Worm (Caenorhabditis elegans) whole organism, mixed stage, embryonic: ENCODE measurements around the gene K12B6.11.
A peak's percentile ranks its signal among the peaks of the same experiment; 100 is the strongest.

Source experiments
- bed-3 ChIP-seq: fragments of 200-800 bp; sonication (Bioruptor generic); optimal IDR thresholded peaks from 3 replicates; lab custom pipeline; 2018; ENCODE audit warnings: mild to moderate bottlenecking, missing genetic modification characterization, moderate library complexity, missing compliant biosample characterization
- blmp-1 ChIP-seq: fragments of 150-350 bp; optimal IDR thresholded peaks from 2 replicates; lab custom pipeline; 2014; ENCODE audit warnings: missing biosample characterization, missing genetic modification characterization
- ceh-39 ChIP-seq: fragments of 150-350 bp; optimal IDR thresholded peaks from 2 replicates; lab custom pipeline; 2014; ENCODE audit warnings: missing biosample characterization, missing genetic modification characterization
- ceh-43 ChIP-seq: fragments of 200-800 bp; sonication (Bioruptor generic); optimal IDR thresholded peaks from 2 replicates; lab custom pipeline; 2018; ENCODE audit warnings: mild to moderate bottlenecking, missing genetic modification characterization, moderate library complexity, missing compliant biosample characterization
- ceh-83 ChIP-seq: fragments of 200-800 bp; sonication (Bioruptor generic); optimal IDR thresholded peaks from 2 replicates; lab custom pipeline; 2018; ENCODE audit warnings: mild to moderate bottlenecking, missing genetic modification characterization, missing compliant biosample characterization
- ces-1 ChIP-seq: fragments of 150-350 bp; optimal IDR thresholded peaks from 2 replicates; lab custom pipeline; 2014; ENCODE audit warnings: missing biosample characterization, missing genetic modification reagents, missing genetic modification characterization
- cnd-1 ChIP-seq: fragments of 200-800 bp; sonication (Bioruptor generic); optimal IDR thresholded peaks from 2 replicates; lab custom pipeline; 2018; ENCODE audit warnings: mild to moderate bottlenecking, missing genetic modification characterization, missing compliant biosample characterization
- drap-1 ChIP-seq: fragments of 200-800 bp; sonication (Bioruptor generic); optimal IDR thresholded peaks from 3 replicates; lab custom pipeline; 2018; ENCODE audit warnings: mild to moderate bottlenecking, missing genetic modification characterization, missing compliant biosample characterization
- elt-1 ChIP-seq: sonication (generic microtip); optimal IDR thresholded peaks from 2 replicates; lab custom pipeline; 2017; ENCODE audit warnings: missing genetic modification characterization, mild to moderate bottlenecking, missing compliant biosample characterization, antibody characterized with exemption, moderate library complexity, borderline replicate concordance; ENCODE audit not compliant: insufficient read depth
- elt-3 ChIP-seq: fragments of 150-350 bp; optimal IDR thresholded peaks from 2 replicates; lab custom pipeline; 2014; ENCODE audit warnings: missing biosample characterization, missing genetic modification characterization
- flh-1 ChIP-seq: fragments of 200-800 bp; sonication (Bioruptor generic); optimal IDR thresholded peaks from 2 replicates; lab custom pipeline; 2018; ENCODE audit warnings: mild to moderate bottlenecking, missing genetic modification characterization, moderate library complexity, missing compliant biosample characterization
- ham-2 ChIP-seq: fragments of 200-800 bp; sonication (Bioruptor generic); optimal IDR thresholded peaks from 2 replicates; lab custom pipeline; 2018; ENCODE audit warnings: mild to moderate bottlenecking, missing genetic modification characterization, missing compliant biosample characterization
- hlh-1 ChIP-seq: fragments of 150-350 bp; optimal IDR thresholded peaks from 2 replicates; lab custom pipeline; 2014; ENCODE audit warnings: missing biosample characterization, missing genetic modification reagents, missing genetic modification characterization
- lin-13 ChIP-seq: fragments of 150-350 bp; optimal IDR thresholded peaks from 2 replicates; lab custom pipeline; 2014; ENCODE audit warnings: missing biosample characterization, missing genetic modification characterization
- lin-32 ChIP-seq: fragments of 200-800 bp; sonication (Bioruptor generic); optimal IDR thresholded peaks from 2 replicates; lab custom pipeline; 2018; ENCODE audit warnings: mild to moderate bottlenecking, missing genetic modification characterization, missing compliant biosample characterization
- mab-5 ChIP-seq: fragments of 150-350 bp; optimal IDR thresholded peaks from 2 replicates; lab custom pipeline; 2014; ENCODE audit warnings: missing biosample characterization, missing genetic modification characterization
- mep-1 ChIP-seq: fragments of 150-350 bp; optimal IDR thresholded peaks from 2 replicates; lab custom pipeline; 2017; ENCODE audit warnings: missing biosample characterization, missing genetic modification reagents, missing genetic modification characterization, inconsistent platforms
- mls-2 ChIP-seq: sonication (generic microtip); optimal IDR thresholded peaks from 2 replicates; lab custom pipeline; 2016; ENCODE audit warnings: mild to moderate bottlenecking, missing genetic modification characterization, moderate library complexity, missing compliant biosample characterization
- nhr-12 ChIP-seq: fragments of 150-350 bp; optimal IDR thresholded peaks from 2 replicates; lab custom pipeline; 2014; ENCODE audit warnings: missing biosample characterization, missing genetic modification characterization
- nhr-237 ChIP-seq: fragments of 150-350 bp; optimal IDR thresholded peaks from 2 replicates; lab custom pipeline; 2014; ENCODE audit warnings: missing biosample characterization, missing genetic modification characterization
- nhr-28 ChIP-seq: fragments of 150-350 bp; optimal IDR thresholded peaks from 2 replicates; lab custom pipeline; 2014; ENCODE audit warnings: missing biosample characterization, missing genetic modification characterization
- nhr-76 ChIP-seq: sonication (generic microtip); optimal IDR thresholded peaks from 2 replicates; lab custom pipeline; 2017; ENCODE audit warnings: missing biosample characterization, missing genetic modification characterization
- pha-4 ChIP-seq: fragments of 150-350 bp; optimal IDR thresholded peaks from 2 replicates; lab custom pipeline; 2018; ENCODE audit warnings: missing biosample characterization, missing genetic modification reagents, missing genetic modification characterization
- sem-2 ChIP-seq: fragments of 200-800 bp; sonication (Bioruptor generic); optimal IDR thresholded peaks from 2 replicates; lab custom pipeline; 2018; ENCODE audit warnings: mild to moderate bottlenecking, missing genetic modification characterization, missing compliant biosample characterization
- snpc-4 ChIP-seq: fragments of 150-350 bp; optimal IDR thresholded peaks from 2 replicates; lab custom pipeline; 2014; ENCODE audit warnings: missing biosample characterization, missing genetic modification characterization
- sptf-1 ChIP-seq: sonication (generic microtip); optimal IDR thresholded peaks from 2 replicates; lab custom pipeline; 2017; ENCODE audit warnings: mild to moderate bottlenecking, missing genetic modification characterization, moderate library complexity, missing compliant biosample characterization
- unc-120 ChIP-seq: sonication (generic microtip); optimal IDR thresholded peaks from 2 replicates; lab custom pipeline; 2017; ENCODE audit warnings: missing genetic modification characterization, missing compliant biosample characterization; ENCODE audit not compliant: poor library complexity, severe bottlenecking
- unc-62 ChIP-seq: fragments of 150-350 bp; optimal IDR thresholded peaks from 2 replicates; lab custom pipeline; 2014; ENCODE audit warnings: missing biosample characterization, missing genetic modification reagents, missing genetic modification characterization
- zip-8 ChIP-seq: fragments of 150-350 bp; optimal IDR thresholded peaks from 2 replicates; lab custom pipeline; 2014; ENCODE audit warnings: missing biosample characterization, missing genetic modification characterization
- ztf-11 ChIP-seq: fragments of 150-350 bp; optimal IDR thresholded peaks from 2 replicates; lab custom pipeline; 2014; ENCODE audit warnings: missing biosample characterization, missing genetic modification characterization

K12B6.11 gene

ce11 chrV:6247397-6247796, 41.3 kb upstream of the K12B6.11 start:
- no peak for TF ChIP-seq ceh-39 (tag; lab: Kevin White, UChicago)
- TF ChIP-seq flh-1: no peak
- TF ChIP-seq elt-3 (tag; lab: Kevin White, UChicago): peak; percentile 79
- no peak for TF ChIP-seq bed-3 (GFP tag; lab: Kevin White, UChicago)
- TF ChIP-seq hlh-1 (tag; lab: Kevin White, UChicago): no peak
- no peak for TF ChIP-seq mab-5
- TF ChIP-seq pha-4 (tag; lab: Kevin White, UChicago): no peak
- peak; percentile 35 for TF ChIP-seq unc-62
- TF ChIP-seq ceh-83 (GFP tag; lab: Kevin White, UChicago): no peak
- TF ChIP-seq nhr-76 (tag; lab: Kevin White, UChicago): no peak
- peak; percentile 10 for TF ChIP-seq ham-2 (GFP tag; lab: Kevin White, UChicago)
- TF ChIP-seq mls-2 (tag; lab: Kevin White, UChicago): no peak
- TF ChIP-seq elt-1: peak; percentile 83
- TF ChIP-seq lin-32: no peak
- TF ChIP-seq, all 35 proteins: peak for 4

DNA sequence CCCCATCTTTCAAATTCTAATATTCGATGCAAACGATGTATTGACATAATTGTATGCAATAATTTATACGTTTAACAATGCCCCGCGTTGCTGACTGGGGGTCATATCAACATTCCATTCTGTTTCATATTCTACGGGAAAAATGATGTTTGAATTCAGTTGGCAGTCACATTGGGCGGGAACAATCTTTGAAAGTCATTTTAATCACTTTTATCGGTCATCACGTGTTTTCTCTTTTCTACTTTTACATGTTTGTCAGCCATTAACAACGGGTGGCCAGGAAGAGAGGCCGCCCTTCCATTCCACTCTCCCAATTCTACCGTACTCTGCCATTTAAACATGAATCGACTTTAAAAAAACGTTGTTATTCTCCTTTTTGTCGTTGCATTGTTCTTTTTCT, 40.0 kb upstream of the K12B6.11 start:
- TF ChIP-seq unc-62 (no peak), nhr-28 (no peak), blmp-1 (tag; lab: Kevin White, UChicago) (no peak), ztf-11 (tag; lab: Kevin White, UChicago) (no peak)

DNA sequence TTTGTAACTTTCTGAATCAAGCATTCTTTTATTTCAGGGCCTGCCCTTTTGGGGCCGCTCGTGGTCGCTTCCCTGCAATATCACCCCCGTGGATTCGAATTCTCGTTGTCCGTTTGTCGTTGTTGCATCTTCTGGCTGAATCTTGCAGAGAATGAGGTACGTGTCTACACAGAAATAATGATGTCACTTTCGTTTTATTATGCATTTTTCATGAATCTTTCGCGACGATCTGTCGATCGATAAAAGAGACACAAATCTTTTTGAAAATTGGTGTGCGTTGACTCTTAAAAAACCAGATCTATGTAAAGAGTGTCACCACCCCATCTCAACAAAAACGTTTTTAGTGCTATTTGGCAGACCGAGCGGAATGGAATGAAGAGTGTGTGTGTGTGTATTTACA, 39.6 kb upstream of the K12B6.11 start:
- TF ChIP-seq mls-2 (tag; lab: Kevin White, UChicago): no peak
- no peak for TF ChIP-seq ceh-83 (GFP tag; lab: Kevin White, UChicago)
- TF ChIP-seq unc-62: no peak
- TF ChIP-seq sptf-1 (tag; lab: Kevin White, UChicago): no peak
- no peak for TF ChIP-seq mab-5
- TF ChIP-seq ces-1 (GFP tag; lab: Kevin White, UChicago): no peak
- TF ChIP-seq nhr-12 (tag; lab: Kevin White, UChicago): no peak
- no peak for TF ChIP-seq mep-1 (tag; lab: Kevin White, UChicago)
- TF ChIP-seq nhr-76 (tag; lab: Kevin White, UChicago): no peak
- no peak for TF ChIP-seq hlh-1 (tag; lab: Kevin White, UChicago)
- no peak for TF ChIP-seq elt-1
- TF ChIP-seq blmp-1 (tag; lab: Kevin White, UChicago): no peak
- TF ChIP-seq drap-1 (GFP tag; lab: Kevin White, UChicago): no peak
- no peak for TF ChIP-seq ceh-43 (GFP tag; lab: Kevin White, UChicago)
- no peak for TF ChIP-seq ceh-39 (tag; lab: Kevin White, UChicago)
- TF ChIP-seq lin-32: no peak
- TF ChIP-seq zip-8 (tag; lab: Kevin White, UChicago): no peak
- no peak for TF ChIP-seq cnd-1 (tag; lab: Kevin White, UChicago)
- TF ChIP-seq sem-2: no peak
- TF ChIP-seq ham-2 (GFP tag; lab: Kevin White, UChicago): no peak

DNA sequence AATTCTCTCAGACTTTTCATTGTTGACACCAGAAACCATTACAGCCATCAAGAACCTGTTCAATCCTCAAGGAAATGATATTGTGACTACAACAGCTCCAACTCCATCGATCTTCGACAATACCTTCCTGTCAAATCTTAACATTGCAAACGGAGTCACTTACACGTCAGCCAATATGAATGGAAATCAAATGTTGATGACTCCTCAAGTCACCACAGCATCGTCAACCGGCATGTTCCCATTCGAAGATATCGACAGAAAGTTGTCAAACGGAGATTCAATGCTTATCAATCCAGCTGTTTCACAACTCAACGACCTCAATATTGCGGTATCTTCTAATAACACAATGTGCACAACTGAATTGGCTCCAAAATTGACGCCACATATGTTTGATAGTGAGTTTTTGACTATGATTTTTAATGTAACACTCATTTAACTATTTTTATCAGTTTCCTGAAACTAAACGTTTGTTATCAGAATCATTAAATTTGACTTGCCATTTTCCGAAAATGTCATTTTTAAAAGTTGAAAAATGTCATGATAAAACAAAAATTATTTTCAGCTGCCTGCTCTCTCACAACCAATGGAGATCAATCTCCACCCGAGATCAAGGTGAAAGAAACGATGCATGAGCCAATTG, 37.6 kb upstream of the K12B6.11 start:
- TF ChIP-seq ces-1 (GFP tag; lab: Kevin White, UChicago): no peak
- TF ChIP-seq lin-13 (tag; lab: Kevin White, UChicago): no peak
- TF ChIP-seq snpc-4 (tag; lab: Kevin White, UChicago): no peak
- TF ChIP-seq nhr-237 (tag; lab: Kevin White, UChicago): no peak
- TF ChIP-seq mep-1 (tag; lab: Kevin White, UChicago): no peak
- no peak for TF ChIP-seq mls-2 (tag; lab: Kevin White, UChicago)
- no peak for TF ChIP-seq lin-32
- TF ChIP-seq ceh-43 (GFP tag; lab: Kevin White, UChicago): no peak

ce11 chrV:6253936-6254335, 34.8 kb upstream of the K12B6.11 start:
- TF ChIP-seq elt-1 (peak; percentile 74), pha-4 (tag; lab: Kevin White, UChicago) (no peak)

ce11 chrV:6259139-6259538, 29.6 kb upstream of the K12B6.11 start, which contains the start of gene K08B12.1:
K08B12.1 (plus strand) TSS chrV:6259367.
- TF ChIP-seq elt-3 (tag; lab: Kevin White, UChicago): peak; percentile 46
- TF ChIP-seq unc-120 (tag; lab: Kevin White, UChicago): no peak
- peak; percentile 85 for TF ChIP-seq blmp-1 (tag; lab: Kevin White, UChicago)
